Fruit fly (Drosophila melanogaster) whole organism, wandering third instar larva: Measurements from ENCODE around the gene opm.
A peak's percentile ranks its signal among the peaks of the same experiment; 100 is the strongest.

Source experiments
- Abd-B ChIP-seq: fragments of >200 bp; optimal IDR thresholded peaks from 2 replicates; lab custom pipeline; 2017; ENCODE audit warnings: missing biosample characterization, missing genetic modification characterization
- CG32264 ChIP-seq: fragments of 200-800 bp; sonication (Bioruptor generic); optimal IDR thresholded peaks from 2 replicates; lab custom pipeline; 2016; ENCODE audit warnings: missing biosample characterization, missing genetic modification characterization
- CG9705 ChIP-seq: fragments of 200-800 bp; sonication (Bioruptor generic); optimal IDR thresholded peaks from 2 replicates; lab custom pipeline; 2018; ENCODE audit warnings: missing biosample characterization, mild to moderate bottlenecking, missing genetic modification characterization
- CrebA ChIP-seq: fragments of 200-800 bp; sonication (Bioruptor generic); optimal IDR thresholded peaks from 2 replicates; lab custom pipeline; 2016; ENCODE audit warnings: missing biosample characterization, mild to moderate bottlenecking, missing genetic modification characterization, borderline replicate concordance
- Dfd ChIP-seq: fragments of >200 bp; optimal IDR thresholded peaks from 2 replicates; lab custom pipeline; 2017; ENCODE audit warnings: missing biosample characterization, missing genetic modification characterization
- Dif ChIP-seq: fragments of 200-275, 200-300 bp; sonication (Bioruptor generic); optimal IDR thresholded peaks from 2 replicates; lab custom pipeline; 2018; ENCODE audit warnings: missing biosample characterization, missing genetic modification characterization; ENCODE audit not compliant: partially characterized antibody
- GATAd ChIP-seq: sonication (Bioruptor generic); optimal IDR thresholded peaks from 2 replicates; lab custom pipeline; 2016; ENCODE audit warnings: missing biosample characterization, missing genetic modification characterization
- HLH106 ChIP-seq: fragments of 200-800 bp; optimal IDR thresholded peaks from 3 replicates; lab custom pipeline; 2019; ENCODE audit warnings: missing biosample characterization, mild to moderate bottlenecking, missing genetic modification characterization, moderate library complexity
- Hnf4 ChIP-seq: fragments of 200-800 bp; sonication (Bioruptor generic); optimal IDR thresholded peaks from 2 replicates; lab custom pipeline; 2016; ENCODE audit warnings: missing biosample characterization, mild to moderate bottlenecking, missing genetic modification characterization
- Hr78 ChIP-seq: fragments of >200 bp; optimal IDR thresholded peaks from 2 replicates; lab custom pipeline; 2017; ENCODE audit warnings: missing biosample characterization, missing genetic modification characterization
- Hr83 ChIP-seq: fragments of 200-300 bp; sonication (Bioruptor generic); optimal IDR thresholded peaks from 2 replicates; lab custom pipeline; 2016; ENCODE audit warnings: missing biosample characterization, mild to moderate bottlenecking, missing genetic modification characterization, moderate library complexity; ENCODE audit not compliant: poor library complexity, severe bottlenecking
- Jra ChIP-seq: sonication (Bioruptor generic); optimal IDR thresholded peaks from 2 replicates; lab custom pipeline; 2016; ENCODE audit warnings: missing biosample characterization, missing genetic modification characterization
- Mio ChIP-seq: sonication (Bioruptor generic); optimal IDR thresholded peaks from 2 replicates; lab custom pipeline; 2016; ENCODE audit warnings: missing biosample characterization, missing genetic modification characterization
- Myc ChIP-seq: fragments of >200 bp; optimal IDR thresholded peaks from 2 replicates; lab custom pipeline; 2017
- N ChIP-seq: fragments of >200 bp; optimal IDR thresholded peaks from 2 replicates; lab custom pipeline; 2018; ENCODE audit warnings: missing biosample characterization, missing external identifiers, missing genetic modification characterization
- OdsH ChIP-seq: fragments of 200-800 bp; sonication (Bioruptor generic); optimal IDR thresholded peaks from 2 replicates; lab custom pipeline; 2016; ENCODE audit warnings: missing biosample characterization, mild to moderate bottlenecking, missing genetic modification characterization
- Rel ChIP-seq, 2 experiments: fragments of 200-800 bp; sonication (Bioruptor generic) in 1 of 2; optimal IDR thresholded peaks; 2 replicates in 1 of 2; 3 replicates in 1 of 2; lab custom pipeline; 2016 to 2019; ENCODE audit warnings: mild to moderate bottlenecking in 2 of 2, missing biosample characterization in 2 of 2, missing genetic modification characterization in 2 of 2, moderate library complexity in 1 of 2
- Sp1 ChIP-seq: fragments of 200-800 bp; sonication (Bioruptor generic); optimal IDR thresholded peaks from 3 replicates; lab custom pipeline; 2019; ENCODE audit warnings: missing biosample characterization, mild to moderate bottlenecking, missing genetic modification characterization, moderate library complexity
- Vsx2 ChIP-seq: fragments of 200-300, 225-300 bp; sonication (Bioruptor generic); optimal IDR thresholded peaks from 2 replicates; lab custom pipeline; 2018; ENCODE audit warnings: missing biosample characterization, missing genetic modification characterization; ENCODE audit not compliant: partially characterized antibody
- br ChIP-seq: fragments of 200-800 bp; sonication (Bioruptor generic); optimal IDR thresholded peaks from 2 replicates; lab custom pipeline; 2016; ENCODE audit warnings: missing biosample characterization, missing genetic modification characterization
- brk ChIP-seq: fragments of 200-800 bp; sonication (Bioruptor generic); optimal IDR thresholded peaks from 2 replicates; lab custom pipeline; 2016; ENCODE audit warnings: missing biosample characterization, mild to moderate bottlenecking, missing genetic modification characterization
- dl ChIP-seq, 2 experiments: fragments of 175-275, 200-275 bp in 1 of 2; fragments of 200-275 bp in 1 of 2; sonication (Bioruptor generic); optimal IDR thresholded peaks; lab custom pipeline; 2018; ENCODE audit warnings: mild to moderate bottlenecking in 2 of 2, missing biosample characterization in 2 of 2, missing genetic modification characterization in 2 of 2, moderate library complexity in 2 of 2; ENCODE audit not compliant: partially characterized antibody in 2 of 2, insufficient read depth in 1 of 2
- dmrt93B ChIP-seq: fragments of 200-800 bp; sonication (Bioruptor generic); optimal IDR thresholded peaks from 2 replicates; lab custom pipeline; 2018; ENCODE audit warnings: missing biosample characterization, mild to moderate bottlenecking, missing genetic modification characterization
- dsf ChIP-seq: sonication (Bioruptor generic); optimal IDR thresholded peaks from 2 replicates; lab custom pipeline; 2016; ENCODE audit warnings: missing biosample characterization, missing genetic modification characterization, borderline replicate concordance
- ey ChIP-seq: fragments of 200-800 bp; sonication (Bioruptor generic); optimal IDR thresholded peaks from 2 replicates; lab custom pipeline; 2016; ENCODE audit warnings: missing biosample characterization, missing genetic modification characterization
- foxo ChIP-seq, 2 experiments: fragments of 200-800 bp; sonication (Bioruptor generic); optimal IDR thresholded peaks; 2 replicates in 1 of 2; 3 replicates in 1 of 2; lab custom pipeline; 2016 to 2017; ENCODE audit warnings: missing biosample characterization in 2 of 2, missing genetic modification characterization in 2 of 2
- fru ChIP-seq: fragments of 200-800 bp; sonication (Bioruptor generic); optimal IDR thresholded peaks from 3 replicates; lab custom pipeline; 2016; ENCODE audit warnings: missing biosample characterization, mild to moderate bottlenecking, missing genetic modification characterization
- h ChIP-seq: fragments of 200-800 bp; sonication (Bioruptor generic); optimal IDR thresholded peaks from 3 replicates; lab custom pipeline; 2016; ENCODE audit warnings: missing biosample characterization, mild to moderate bottlenecking, missing genetic modification characterization
- jim ChIP-seq: fragments of 175-275, 200-325 bp; sonication (Bioruptor generic); optimal IDR thresholded peaks from 2 replicates; lab custom pipeline; 2016; ENCODE audit warnings: missing biosample characterization, mild to moderate bottlenecking, missing genetic modification characterization
- lola ChIP-seq: fragments of >200 bp; optimal IDR thresholded peaks from 2 replicates; lab custom pipeline; 2017; ENCODE audit warnings: missing biosample characterization, missing genetic modification characterization
- pan ChIP-seq: fragments of >200 bp; optimal IDR thresholded peaks from 2 replicates; lab custom pipeline; 2017
- psq ChIP-seq: fragments of 200-800 bp; sonication (Bioruptor generic); optimal IDR thresholded peaks from 3 replicates; lab custom pipeline; 2017; ENCODE audit warnings: missing biosample characterization, mild to moderate bottlenecking, missing genetic modification characterization, moderate library complexity
- rgr ChIP-seq: fragments of 200-800 bp; sonication (Bioruptor generic); optimal IDR thresholded peaks from 3 replicates; lab custom pipeline; 2016; ENCODE audit warnings: missing biosample characterization, mild to moderate bottlenecking, missing genetic modification characterization
- sage ChIP-seq: fragments of 200-800 bp; sonication (Bioruptor generic); optimal IDR thresholded peaks from 2 replicates; lab custom pipeline; 2016; ENCODE audit warnings: missing biosample characterization, mild to moderate bottlenecking, missing genetic modification characterization
- sv ChIP-seq: fragments of 200-800 bp; sonication (Bioruptor generic); optimal IDR thresholded peaks from 3 replicates; lab custom pipeline; 2016; ENCODE audit warnings: missing biosample characterization, missing genetic modification characterization
- tai ChIP-seq: sonication (Bioruptor generic); optimal IDR thresholded peaks from 2 replicates; lab custom pipeline; 2016; ENCODE audit warnings: missing biosample characterization, missing genetic modification characterization
- usp ChIP-seq: fragments of >200 bp; optimal IDR thresholded peaks from 2 replicates; lab custom pipeline; 2017; ENCODE audit warnings: missing biosample characterization, missing genetic modification characterization
- woc ChIP-seq: sonication (Bioruptor generic); optimal IDR thresholded peaks from 2 replicates; lab custom pipeline; 2016; ENCODE audit warnings: missing biosample characterization, mild to moderate bottlenecking, missing genetic modification characterization

Gene opm

dm6 chrX:15076038-15076575 lies 9.9 kb upstream of the opm start, which contains the start of gene Lsd-2 (continued):
- no peak for TF ChIP-seq usp (GFP tag; lab: Kevin White, UChicago)
- TF ChIP-seq CrebA = no peak
- no peak for TF ChIP-seq dsf (GFP tag; lab: Kevin White, UChicago)
- peak; percentile 47 for TF ChIP-seq Sp1
- TF ChIP-seq br (GFP tag; lab: Kevin White, UChicago) = peak; percentile 53
- peak; percentile 8 for TF ChIP-seq fru (GFP tag; lab: Kevin White, UChicago)
- no peak for TF ChIP-seq brk (GFP tag; lab: Kevin White, UChicago)
- TF ChIP-seq Jra (GFP tag; lab: Kevin White, UChicago) = peak; percentile 47
- no peak for TF ChIP-seq OdsH
- TF ChIP-seq woc (GFP tag; lab: Kevin White, UChicago) = peak; percentile 73
- peak; percentile 78 for TF ChIP-seq Hr83 (GFP tag; lab: Kevin White, UChicago)
- TF ChIP-seq, all 38 proteins: peak for 20

dm6 chrX:15075485-15076037 lies 9.3 kb upstream of the opm start:
- TF ChIP-seq dmrt93B (GFP tag; lab: Kevin White, UChicago) = no peak
- TF ChIP-seq Dfd (GFP tag; lab: Kevin White, UChicago) = no peak
- TF ChIP-seq Hr83 (GFP tag; lab: Kevin White, UChicago) = no peak
- no peak for TF ChIP-seq lola (GFP tag; lab: Kevin White, UChicago)
- TF ChIP-seq dl (GFP tag; optimal IDR thresholded peaks at IDR 0.05; lab: Kevin White, UChicago; ENCODE audit: insufficient read depth in 1 of 2, partially characterized antibody in 2 of 2) = no peak
- no peak for TF ChIP-seq psq
- TF ChIP-seq h (GFP tag; lab: Kevin White, UChicago) = no peak
- no peak for TF ChIP-seq dsf (GFP tag; lab: Kevin White, UChicago)
- TF ChIP-seq fru (GFP tag; lab: Kevin White, UChicago) = no peak
- no peak for TF ChIP-seq Myc (lab: Kevin White, UChicago)
- no peak for TF ChIP-seq Vsx2
- no peak for TF ChIP-seq Rel (GFP tag; optimal IDR thresholded peaks at IDR 0.05; lab: Kevin White, UChicago)
- TF ChIP-seq Rel (tag; optimal IDR thresholded peaks at IDR 0.05; lab: Kevin White, UChicago) = no peak
- no peak for TF ChIP-seq sage

- TF ChIP-seq Sp1 (peak; percentile 76), psq (peak; percentile 65), tai (GFP tag; lab: Kevin White, UChicago) (peak; percentile 70), Jra (GFP tag; lab: Kevin White, UChicago) (peak; percentile 70), Dif (GFP tag; lab: Kevin White, UChicago) (no peak), dsf (GFP tag; lab: Kevin White, UChicago) (no peak), dl (GFP tag; optimal IDR thresholded peaks at IDR 0.05; lab: Kevin White, UChicago; ENCODE audit: insufficient read depth in 1 of 2, partially characterized antibody in 2 of 2) (no peak), Myc (lab: Kevin White, UChicago) (peak; percentile 95), Abd-B (GFP tag; lab: Kevin White, UChicago) (no peak), CG32264 (peak; percentile 10), woc (GFP tag; lab: Kevin White, UChicago) (peak; percentile 87), OdsH (peak; percentile 72), N (GFP tag; lab: Kevin White, UChicago) (no peak), sage (no peak), foxo (GFP tag; optimal IDR thresholded peaks at IDR 0.05; lab: Kevin White, UChicago) (peak in 1 of 2 experiments; percentile 90), Dfd (GFP tag; lab: Kevin White, UChicago) (no peak), sv (GFP tag; lab: Kevin White, UChicago) (peak; percentile 91), Hnf4 (GFP tag; lab: Kevin White, UChicago) (peak; percentile 87), Vsx2 (no peak), Hr83 (GFP tag; lab: Kevin White, UChicago) (peak; percentile 64), CrebA (no peak), jim (GFP tag; lab: Kevin White, UChicago) (peak; percentile 56), brk (GFP tag; lab: Kevin White, UChicago) (peak; percentile 65), Mio (GFP tag; lab: Kevin White, UChicago) (peak; percentile 31), Hr78 (no peak), h (GFP tag; lab: Kevin White, UChicago) (peak; percentile 86), ey (GFP tag; lab: Kevin White, UChicago) (peak; percentile 85), br (GFP tag; lab: Kevin White, UChicago) (peak; percentile 88), lola (GFP tag; lab: Kevin White, UChicago) (no peak), CG9705 (GFP tag; lab: Kevin White, UChicago) (peak; percentile 47), Rel (GFP tag; optimal IDR thresholded peaks at IDR 0.05; lab: Kevin White, UChicago) (no peak), Rel (tag; optimal IDR thresholded peaks at IDR 0.05; lab: Kevin White, UChicago) (no peak), fru (GFP tag; lab: Kevin White, UChicago) (peak; percentile 90), pan (lab: Kevin White, UChicago) (no peak), HLH106 (tag; lab: Kevin White, UChicago) (peak; percentile 70), GATAd (GFP tag; lab: Kevin White, UChicago) (peak; percentile 50), dmrt93B (GFP tag; lab: Kevin White, UChicago) (peak; percentile 49), usp (GFP tag; lab: Kevin White, UChicago) (no peak), rgr (GFP tag; lab: Kevin White, UChicago) (peak; percentile 85)
Measured at dm6 chrX:15074646-15075351, 8.6 kb upstream of the opm start.
